Fruit fly (Drosophila melanogaster) whole organism, embryonic: ENCODE data around the gene Syx4.

ENCODE experiments used
- ATbp ChIP-seq: fragments of 200-800 bp; sonication (Bioruptor generic); optimal IDR thresholded peaks from 2 replicates; lab custom pipeline; 2017; ENCODE audit warnings: missing biosample characterization, mild to moderate bottlenecking, missing genetic modification characterization, missing genetic modification reagents
- CG10209 ChIP-seq: fragments of 200-800 bp; sonication (Bioruptor generic); optimal IDR thresholded peaks from 3 replicates; lab custom pipeline; 2017; ENCODE audit warnings: missing biosample characterization, mild to moderate bottlenecking, missing genetic modification characterization, missing genetic modification reagents
- CG1024 ChIP-seq: fragments of 200-800 bp; sonication (Bioruptor generic); IDR thresholded peaks from 2 replicates; pipeline ENCODE4 v1.3.6; 2022; ENCODE audit warnings: missing biosample characterization, missing genetic modification characterization
- CG14860 ChIP-seq: fragments of 200-800 bp; sonication (Bioruptor generic); IDR thresholded peaks from 3 replicates; pipeline ENCODE4 v1.3.6; 2022; ENCODE audit warnings: missing biosample characterization, missing genetic modification characterization; ENCODE audit not compliant: partially characterized antibody
- CG15269 ChIP-seq: fragments of 200-800 bp; sonication (Bioruptor generic); optimal IDR thresholded peaks from 2 replicates; lab custom pipeline; 2018; ENCODE audit warnings: missing biosample characterization, mild to moderate bottlenecking, missing genetic modification characterization, moderate library complexity
- CG1647 ChIP-seq: fragments of 200-800 bp; sonication (Bioruptor generic); optimal IDR thresholded peaks from 3 replicates; lab custom pipeline; 2016; ENCODE audit warnings: missing biosample characterization, missing genetic modification characterization
- CG31365 ChIP-seq: fragments of 200-800 bp; sonication (Bioruptor generic); optimal IDR thresholded peaks from 2 replicates; lab custom pipeline; 2018; ENCODE audit warnings: missing biosample characterization, mild to moderate bottlenecking, missing genetic modification characterization
- CG32532 ChIP-seq: fragments of 200-800 bp; sonication (Bioruptor generic); IDR thresholded peaks from 2 replicates; pipeline ENCODE4 v1.3.6; 2022; ENCODE audit warnings: missing biosample characterization, missing genetic modification characterization
- CG32767 ChIP-seq: fragments of 200-800 bp; sonication (Bioruptor generic); IDR thresholded peaks from 2 replicates; pipeline ENCODE4 v1.3.6; 2022; ENCODE audit warnings: missing biosample characterization, missing genetic modification characterization
- CG4707 ChIP-seq: fragments of 200-800 bp; sonication (Bioruptor generic); optimal IDR thresholded peaks from 2 replicates; lab custom pipeline; 2018; ENCODE audit warnings: missing biosample characterization, mild to moderate bottlenecking, missing genetic modification characterization, moderate library complexity
- CG6765 ChIP-seq: fragments of 200-800 bp; sonication (Bioruptor generic); optimal IDR thresholded peaks from 3 replicates; lab custom pipeline; 2017; ENCODE audit warnings: missing biosample characterization, mild to moderate bottlenecking, missing genetic modification characterization
- CG7745 ChIP-seq: fragments of 200-800 bp; sonication (Bioruptor generic); optimal IDR thresholded peaks from 2 replicates; lab custom pipeline; 2018; ENCODE audit warnings: missing biosample characterization, mild to moderate bottlenecking, missing genetic modification characterization, moderate library complexity
- CG8478 ChIP-seq: fragments of >200 bp; optimal IDR thresholded peaks from 2 replicates; lab custom pipeline; 2018
- CG9609 ChIP-seq: fragments of 200-800 bp; sonication (Bioruptor generic); optimal IDR thresholded peaks from 3 replicates; lab custom pipeline; 2016; ENCODE audit warnings: missing biosample characterization, missing genetic modification characterization
- CG9932 ChIP-seq: fragments of 200-800 bp; sonication (Bioruptor generic); IDR thresholded peaks from 2 replicates; pipeline ENCODE4 v1.3.6; 2022; ENCODE audit warnings: missing biosample characterization, missing genetic modification characterization
- CHES-1-like ChIP-seq: fragments of 200-800 bp; sonication (Bioruptor generic); optimal IDR thresholded peaks from 2 replicates; lab custom pipeline; 2016; ENCODE audit warnings: missing biosample characterization, missing genetic modification characterization
- CkIIα-i1 ChIP-seq: fragments of 200-800 bp; sonication (Bioruptor generic); IDR thresholded peaks from 2 replicates; pipeline ENCODE4 v1.3.6; 2022; ENCODE audit warnings: missing biosample characterization, missing genetic modification characterization
- CoRest ChIP-seq: fragments of 200-800 bp; sonication (Bioruptor generic); optimal IDR thresholded peaks from 3 replicates; lab custom pipeline; 2018; ENCODE audit warnings: missing biosample characterization, mild to moderate bottlenecking, missing genetic modification characterization, moderate library complexity
- Dad ChIP-seq: fragments of 200-800 bp; sonication (Bioruptor generic); optimal IDR thresholded peaks from 3 replicates; lab custom pipeline; 2016; ENCODE audit warnings: missing biosample characterization, missing genetic modification characterization
- Deaf1 ChIP-seq: fragments of 200-800 bp; optimal IDR thresholded peaks from 3 replicates; lab custom pipeline; 2019; ENCODE audit warnings: missing biosample characterization, mild to moderate bottlenecking, missing genetic modification characterization, moderate library complexity
- Dip2 ChIP-seq: fragments of 200-800 bp; sonication (Bioruptor generic); IDR thresholded peaks from 2 replicates; pipeline ENCODE4 v1.3.6; 2022; ENCODE audit warnings: missing biosample characterization, missing genetic modification characterization
- Doc3 ChIP-seq: fragments of 200-800 bp; sonication (Bioruptor generic); IDR thresholded peaks from 3 replicates; pipeline ENCODE4 v1.3.6; 2022; ENCODE audit warnings: missing biosample characterization, missing genetic modification characterization; ENCODE audit not compliant: partially characterized antibody
- ERR ChIP-seq: fragments of 200-800 bp; sonication (Bioruptor generic); optimal IDR thresholded peaks from 2 replicates; lab custom pipeline; 2016; ENCODE audit warnings: missing biosample characterization, missing genetic modification characterization
- HLH54F ChIP-seq: fragments of 200-800 bp; sonication (Bioruptor generic); optimal IDR thresholded peaks from 3 replicates; lab custom pipeline; 2016; ENCODE audit warnings: missing biosample characterization, missing genetic modification characterization
- Hsf ChIP-seq: fragments of 200-800 bp; sonication (Bioruptor generic); optimal IDR thresholded peaks from 3 replicates; lab custom pipeline; 2016; ENCODE audit warnings: missing biosample characterization, missing genetic modification characterization
- Lpt ChIP-seq: fragments of >200 bp; optimal IDR thresholded peaks from 2 replicates; lab custom pipeline; 2018; ENCODE audit warnings: missing biosample characterization, missing genetic modification characterization
- Oaz ChIP-seq: fragments of 200-800 bp; sonication (Bioruptor generic); IDR thresholded peaks from 2 replicates; pipeline ENCODE4 v1.3.6; 2022; ENCODE audit warnings: missing biosample characterization, missing genetic modification characterization
- ac ChIP-seq: fragments of 200-800 bp; sonication (Bioruptor generic); optimal IDR thresholded peaks from 3 replicates; lab custom pipeline; 2017; ENCODE audit warnings: missing biosample characterization, mild to moderate bottlenecking, missing genetic modification characterization
- aop ChIP-seq: fragments of 200-800 bp; sonication (Bioruptor generic); IDR thresholded peaks from 2 replicates; pipeline ENCODE4 v1.3.6; 2022; ENCODE audit warnings: missing biosample characterization, missing genetic modification characterization
- ato ChIP-seq: fragments of 200-800 bp; sonication (Bioruptor generic); IDR thresholded peaks from 2 replicates; pipeline ENCODE4 v1.3.6; 2022; ENCODE audit warnings: missing biosample characterization, missing genetic modification characterization; ENCODE audit not compliant: partially characterized antibody
- bcd ChIP-seq: fragments of 200-800 bp; sonication (Bioruptor generic); optimal IDR thresholded peaks from 2 replicates; lab custom pipeline; 2017; ENCODE audit warnings: missing biosample characterization, mild to moderate bottlenecking, missing genetic modification characterization
- bigmax ChIP-seq: fragments of 200-800 bp; sonication (Bioruptor generic); optimal IDR thresholded peaks from 2 replicates; lab custom pipeline; 2018; ENCODE audit warnings: missing biosample characterization, mild to moderate bottlenecking, missing genetic modification characterization
- br ChIP-seq: fragments of >200 bp; optimal IDR thresholded peaks from 2 replicates; lab custom pipeline; 2017
- dati ChIP-seq: fragments of 200-800 bp; sonication (Bioruptor generic); IDR thresholded peaks from 2 replicates; pipeline ENCODE4 v1.3.6; 2022; ENCODE audit warnings: missing biosample characterization, missing genetic modification characterization
- dmrt99B ChIP-seq: fragments of 200-800 bp; sonication (Bioruptor generic); optimal IDR thresholded peaks from 2 replicates; lab custom pipeline; 2018; ENCODE audit warnings: missing biosample characterization, mild to moderate bottlenecking, missing genetic modification characterization, moderate library complexity
- ems ChIP-seq: fragments of 200-800 bp; sonication (Bioruptor generic); optimal IDR thresholded peaks from 3 replicates; lab custom pipeline; 2016; ENCODE audit warnings: missing biosample characterization, missing genetic modification characterization
- fd102C ChIP-seq: fragments of 200-800 bp; sonication (Bioruptor generic); optimal IDR thresholded peaks from 2 replicates; lab custom pipeline; 2018; ENCODE audit warnings: missing biosample characterization, mild to moderate bottlenecking, missing genetic modification characterization, moderate library complexity
- ftz-f1 ChIP-seq: fragments of 200-800 bp; sonication (Bioruptor generic); optimal IDR thresholded peaks from 2 replicates; lab custom pipeline; 2016; ENCODE audit warnings: missing biosample characterization, missing genetic modification characterization
- hb ChIP-seq: fragments of 200-800 bp; sonication (Bioruptor generic); IDR thresholded peaks from 3 replicates; pipeline ENCODE4 v1.3.6; 2022; ENCODE audit warnings: missing biosample characterization, missing genetic modification characterization; ENCODE audit not compliant: partially characterized antibody
- hbn ChIP-seq: fragments of 200-800 bp; sonication (Bioruptor generic); IDR thresholded peaks from 2 replicates; pipeline ENCODE4 v1.3.6; 2022; ENCODE audit warnings: missing biosample characterization, missing genetic modification characterization; ENCODE audit not compliant: partially characterized antibody
- lov ChIP-seq, 2 experiments: fragments of 200-800 bp in 1 of 2; fragments of >200 bp in 1 of 2; sonication (Bioruptor generic) in 1 of 2; IDR thresholded peaks in 1 of 2; optimal IDR thresholded peaks in 1 of 2; 2 replicates in 1 of 2; 3 replicates in 1 of 2; pipeline versions ENCODE4 v1.3.6 to Lab custom; 2017 to 2022; ENCODE audit warnings: missing biosample characterization in 1 of 2, missing genetic modification characterization in 1 of 2
- mam ChIP-seq: fragments of 200-800 bp; sonication (Bioruptor generic); optimal IDR thresholded peaks from 3 replicates; lab custom pipeline; 2016; ENCODE audit warnings: missing biosample characterization, missing genetic modification characterization
- mld ChIP-seq: fragments of 200-800 bp; sonication (Bioruptor generic); IDR thresholded peaks from 3 replicates; pipeline ENCODE4 v1.3.6; 2022; ENCODE audit warnings: missing biosample characterization, missing genetic modification characterization; ENCODE audit not compliant: partially characterized antibody
- p53 ChIP-seq: fragments of 200-800 bp; sonication (Bioruptor generic); optimal IDR thresholded peaks from 2 replicates; lab custom pipeline; 2016; ENCODE audit warnings: missing biosample characterization, missing genetic modification characterization
- phol ChIP-seq: fragments of 200-800 bp; sonication (Bioruptor generic); optimal IDR thresholded peaks from 3 replicates; lab custom pipeline; 2018; ENCODE audit warnings: missing biosample characterization, mild to moderate bottlenecking, missing genetic modification characterization, moderate library complexity
- pzg ChIP-seq: fragments of 200-800 bp; sonication (Bioruptor generic); optimal IDR thresholded peaks from 3 replicates; lab custom pipeline; 2018; ENCODE audit warnings: missing biosample characterization, mild to moderate bottlenecking, missing genetic modification characterization, moderate library complexity
- shn ChIP-seq: fragments of 200-800 bp; sonication (Bioruptor generic); optimal IDR thresholded peaks from 3 replicates; lab custom pipeline; 2016; ENCODE audit warnings: missing biosample characterization, missing genetic modification characterization
- slou ChIP-seq: fragments of 200-800 bp; sonication (Bioruptor generic); optimal IDR thresholded peaks from 3 replicates; lab custom pipeline; 2016; ENCODE audit warnings: missing biosample characterization, missing genetic modification characterization
- sug ChIP-seq: fragments of 200-800 bp; optimal IDR thresholded peaks from 2 replicates; lab custom pipeline; 2019; ENCODE audit warnings: missing biosample characterization, mild to moderate bottlenecking, missing genetic modification characterization, moderate library complexity
- tap ChIP-seq: fragments of 200-800 bp; optimal IDR thresholded peaks from 3 replicates; lab custom pipeline; 2019; ENCODE audit warnings: missing biosample characterization, mild to moderate bottlenecking, missing genetic modification characterization, moderate library complexity
- toy ChIP-seq: fragments of 200-800 bp; sonication (Bioruptor generic); IDR thresholded peaks from 2 replicates; pipeline ENCODE4 v1.3.6; 2022; ENCODE audit warnings: missing biosample characterization, missing genetic modification characterization
- zfh1 ChIP-seq: fragments of 200-800 bp; sonication (Bioruptor generic); IDR thresholded peaks from 3 replicates; pipeline ENCODE4 v1.3.6; 2022; ENCODE audit warnings: missing biosample characterization, missing genetic modification characterization

Syx4 gene

DNA sequence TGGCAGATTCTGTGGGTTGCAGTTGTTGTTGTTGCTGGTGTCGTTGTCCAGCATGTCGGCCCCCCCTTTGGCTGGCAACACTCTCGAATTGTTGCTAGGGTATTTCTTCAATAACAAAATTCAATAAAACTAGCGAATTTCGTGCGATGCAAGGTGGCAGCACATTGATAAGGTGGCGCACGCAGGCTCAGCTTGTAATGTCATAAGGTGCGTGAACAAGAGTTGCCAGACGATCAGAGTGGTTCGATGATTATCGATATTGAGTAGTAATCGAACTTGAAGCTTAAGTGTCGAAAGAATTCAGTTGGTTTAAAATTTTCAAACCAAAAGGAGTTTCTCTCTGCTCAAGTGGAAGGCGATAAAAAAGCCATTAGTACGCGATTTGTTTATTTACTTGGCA is 23.8 kb downstream of the Syx4 start, which contains the start of gene CG2701 (continued):
- TF ChIP-seq br = no peak
- TF ChIP-seq Dip2 (GFP tag; lab: Robert Waterston, UW) = no peak
- TF ChIP-seq CG32767 (GFP tag; lab: Robert Waterston, UW) = no peak
- no peak for TF ChIP-seq Deaf1 (tag; lab: Kevin White, UChicago)
- peak; percentile 6 for TF ChIP-seq ERR (GFP tag; lab: Kevin White, UChicago)
- peak; percentile 11 for TF ChIP-seq HLH54F
- TF ChIP-seq CG14860 = peak; percentile 64
- no peak for TF ChIP-seq ems (GFP tag; lab: Kevin White, UChicago)
- TF ChIP-seq p53 (GFP tag; lab: Kevin White, UChicago) = no peak
- TF ChIP-seq CG9609 = peak; percentile 18
- peak; percentile 27 for TF ChIP-seq CoRest (tag; lab: Kevin White, UChicago)
- peak; percentile 61; the same call in 1 of the 3 replicates for TF ChIP-seq hb (GFP tag; lab: Robert Waterston, UW)
- no peak for TF ChIP-seq tap
- TF ChIP-seq lov (optimal IDR thresholded peaks at IDR 0.05; lab: Kevin White, UChicago) = no peak
- TF ChIP-seq lov (GFP tag; IDR thresholded peaks at IDR 0.05; lab: Robert Waterston, UW) = no peak
- no peak for TF ChIP-seq bigmax
- peak; percentile 11 for TF ChIP-seq phol (tag; lab: Kevin White, UChicago)
- TF ChIP-seq CG32532 (GFP tag; lab: Robert Waterston, UW) = no peak
- TF ChIP-seq dati (GFP tag; lab: Robert Waterston, UW) = no peak
- no peak for TF ChIP-seq CG7745 (tag; lab: Kevin White, UChicago)
- TF ChIP-seq fd102C (GFP tag; lab: Kevin White, UChicago) = no peak
- peak; percentile 35 for TF ChIP-seq mam (GFP tag; lab: Kevin White, UChicago)
- no peak for TF ChIP-seq CG4707
- TF ChIP-seq toy = no peak
- no peak for TF ChIP-seq CG1647 (GFP tag; lab: Kevin White, UChicago)
- TF ChIP-seq shn (GFP tag; lab: Kevin White, UChicago) = no peak
- TF ChIP-seq mld = no peak
- no peak for TF ChIP-seq bcd (GFP tag; lab: Kevin White, UChicago)
- no peak for TF ChIP-seq Lpt (GFP tag; lab: Kevin White, UChicago)
- TF ChIP-seq aop (GFP tag; lab: Robert Waterston, UW) = no peak
- TF ChIP-seq zfh1 = no peak
- peak; percentile 31; the same call in 1 of the 3 replicates for TF ChIP-seq Doc3 (GFP tag; lab: Robert Waterston, UW)
- no peak for TF ChIP-seq slou (GFP tag; lab: Kevin White, UChicago)
- no peak for TF ChIP-seq CG1024
- no peak for TF ChIP-seq CkIIα-i1 (GFP tag; lab: Robert Waterston, UW)
- TF ChIP-seq sug (tag; lab: Kevin White, UChicago) = no peak
- peak; percentile 56; the same call in 1 of the 2 replicates for TF ChIP-seq hbn (GFP tag; lab: Robert Waterston, UW)
- TF ChIP-seq Hsf (GFP tag; lab: Kevin White, UChicago) = peak; percentile 22
- no peak for TF ChIP-seq CG10209 (GFP tag; lab: Kevin White, UChicago)
- no peak for TF ChIP-seq dmrt99B
- TF ChIP-seq pzg (GFP tag; lab: Kevin White, UChicago) = peak; percentile 85
- TF ChIP-seq ftz-f1 = no peak
- TF ChIP-seq Dad (GFP tag; lab: Kevin White, UChicago) = no peak
- TF ChIP-seq ATbp (GFP tag; lab: Kevin White, UChicago) = no peak
- TF ChIP-seq CHES-1-like (GFP tag; lab: Kevin White, UChicago) = peak; percentile 33
- TF ChIP-seq CG9932 (GFP tag; lab: Robert Waterston, UW) = peak; percentile 58; the same call in 1 of the 2 replicates
- TF ChIP-seq Oaz (GFP tag; lab: Robert Waterston, UW) = no peak
- TF ChIP-seq CG6765 (GFP tag; lab: Kevin White, UChicago) = no peak
- no peak for TF ChIP-seq CG15269 (tag; lab: Kevin White, UChicago)
- no peak for TF ChIP-seq CG8478 (lab: Kevin White, UChicago)
- TF ChIP-seq CG31365 (tag; lab: Kevin White, UChicago) = no peak
- TF ChIP-seq ac (GFP tag; lab: Kevin White, UChicago) = no peak
- TF ChIP-seq ato (GFP tag; lab: Robert Waterston, UW) = peak; percentile 61; the same call in 1 of the 2 replicates
